Worm (Caenorhabditis elegans) whole organism, L1 larva: ENCODE results near the gene sox-2.

Source experiments
- ama-1 ChIP-seq: fragments of 150-350 bp; optimal IDR thresholded peaks from 2 replicates; lab custom pipeline; 2014
- isw-1 ChIP-seq: fragments of 200-800 bp; sonication (Bioruptor generic); IDR thresholded peaks from 2 replicates; pipeline ENCODE4 v1.3.6; 2022; ENCODE audit warnings: missing genetic modification characterization, missing compliant biosample characterization
- lin-35 ChIP-seq, 2 experiments: fragments of 150-350 bp; optimal IDR thresholded peaks; 2 replicates each; lab custom pipeline; 2014; ENCODE audit warnings: missing biosample characterization in 2 of 2, missing genetic modification characterization in 2 of 2, missing genetic modification reagents in 2 of 2
- lsy-2 ChIP-seq, 2 experiments: fragments of 150-350 bp; optimal IDR thresholded peaks; 2 replicates each; lab custom pipeline; 2014; ENCODE audit warnings: missing biosample characterization in 2 of 2, missing genetic modification characterization in 2 of 2
- mdl-1 ChIP-seq, 2 experiments: fragments of 150-350 bp; optimal IDR thresholded peaks; 2 replicates each; lab custom pipeline; 2014 to 2017; ENCODE audit warnings: missing biosample characterization in 2 of 2, missing genetic modification characterization in 2 of 2, inconsistent platforms in 1 of 2
- nhr-11 ChIP-seq: fragments of 150-350 bp; optimal IDR thresholded peaks from 2 replicates; lab custom pipeline; 2014; ENCODE audit warnings: missing biosample characterization, missing genetic modification characterization
- nhr-12 ChIP-seq: sonication (generic microtip); optimal IDR thresholded peaks from 2 replicates; lab custom pipeline; 2017; ENCODE audit warnings: missing biosample characterization, missing genetic modification characterization
- nhr-20 ChIP-seq: sonication (generic microtip); optimal IDR thresholded peaks from 2 replicates; lab custom pipeline; 2016; ENCODE audit warnings: mild to moderate bottlenecking, missing genetic modification characterization, missing compliant biosample characterization
- skn-1 ChIP-seq: fragments of 150-350 bp; optimal IDR thresholded peaks from 2 replicates; lab custom pipeline; 2014; ENCODE audit warnings: missing biosample characterization, missing genetic modification characterization
- zag-1 ChIP-seq: fragments of 150-350 bp; optimal IDR thresholded peaks from 2 replicates; lab custom pipeline; 2014; ENCODE audit warnings: missing biosample characterization, missing genetic modification characterization

ce11 chrX:7460516-7460915 is 3.0 kb downstream of the sox-2 start:
- TF ChIP-seq mdl-1 (tag; optimal IDR thresholded peaks at IDR 0.05; lab: Kevin White, UChicago) (no peak), nhr-20 (tag; lab: Kevin White, UChicago) (no peak), isw-1 (GFP tag; lab: Robert Waterston, UW) (no peak), ama-1 (lab: Kevin White, UChicago) (no peak), lsy-2 (tag; optimal IDR thresholded peaks at IDR 0.05; lab: Kevin White, UChicago) (peak in 1 of 2 experiments; percentile 33), skn-1 (no peak), zag-1 (tag; lab: Kevin White, UChicago) (no peak), nhr-12 (tag; lab: Kevin White, UChicago) (no peak), lin-35 (GFP tag; optimal IDR thresholded peaks at IDR 0.05; lab: Kevin White, UChicago) (no peak), nhr-11 (no peak)
